Worm (Caenorhabditis elegans) whole organism, L3 larva: ENCODE results near the gene atg-13.
A peak's percentile ranks its signal among the peaks of the same experiment; 100 is the strongest.

ENCODE experiments used
- R02D3.7 ChIP-seq: fragments of 150-350 bp; optimal IDR thresholded peaks from 2 replicates; lab custom pipeline; 2014; ENCODE audit warnings: missing biosample characterization, missing genetic modification characterization
- ZK546.5 ChIP-seq: sonication (generic microtip); optimal IDR thresholded peaks from 2 replicates; lab custom pipeline; 2017; ENCODE audit warnings: missing biosample characterization, missing genetic modification characterization
- aly-2 ChIP-seq: fragments of 150-350 bp; optimal IDR thresholded peaks from 2 replicates; lab custom pipeline; 2014; ENCODE audit warnings: missing biosample characterization, missing genetic modification characterization
- ceh-16 ChIP-seq: sonication (generic microtip); optimal IDR thresholded peaks from 2 replicates; lab custom pipeline; 2017; ENCODE audit warnings: missing biosample characterization, missing genetic modification characterization
- ceh-28 ChIP-seq: fragments of 150-350 bp; optimal IDR thresholded peaks from 2 replicates; lab custom pipeline; 2014; ENCODE audit warnings: missing biosample characterization, missing genetic modification reagents, missing genetic modification characterization
- ceh-82 ChIP-seq: fragments of 150-350 bp; optimal IDR thresholded peaks from 2 replicates; lab custom pipeline; 2014; ENCODE audit warnings: missing biosample characterization, missing genetic modification characterization
- ceh-9 ChIP-seq: sonication (generic microtip); optimal IDR thresholded peaks from 2 replicates; lab custom pipeline; 2018; ENCODE audit warnings: missing biosample characterization, missing genetic modification characterization
- egl-27 ChIP-seq: sonication (generic microtip); optimal IDR thresholded peaks from 4 replicates; lab custom pipeline; 2017; ENCODE audit warnings: missing biosample characterization, missing genetic modification reagents, missing genetic modification characterization
- egl-5 ChIP-seq: fragments of 150-350 bp; optimal IDR thresholded peaks from 2 replicates; lab custom pipeline; 2017; ENCODE audit warnings: missing biosample characterization, missing genetic modification reagents, missing genetic modification characterization, inconsistent platforms
- elt-1 ChIP-seq: fragments of 150-350 bp; optimal IDR thresholded peaks from 2 replicates; lab custom pipeline; 2014; ENCODE audit warnings: missing biosample characterization, missing genetic modification characterization
- elt-2 ChIP-seq: sonication (generic microtip); optimal IDR thresholded peaks from 2 replicates; lab custom pipeline; 2016; ENCODE audit warnings: missing genetic modification reagents, mild to moderate bottlenecking, missing genetic modification characterization, missing compliant biosample characterization
- fkh-10 ChIP-seq: sonication (generic microtip); optimal IDR thresholded peaks from 2 replicates; lab custom pipeline; 2017; ENCODE audit warnings: missing biosample characterization, missing genetic modification reagents, missing genetic modification characterization
- fkh-2 ChIP-seq: fragments of 150-350 bp; optimal IDR thresholded peaks from 2 replicates; lab custom pipeline; 2014; ENCODE audit warnings: missing biosample characterization, missing genetic modification reagents, missing genetic modification characterization
- fos-1 ChIP-seq: fragments of 150-350 bp; optimal IDR thresholded peaks from 2 replicates; lab custom pipeline; 2014; ENCODE audit warnings: missing biosample characterization, missing genetic modification characterization
- hmg-11 ChIP-seq: sonication (generic microtip); optimal IDR thresholded peaks from 2 replicates; lab custom pipeline; 2016; ENCODE audit warnings: missing genetic modification characterization, missing compliant biosample characterization
- jun-1 ChIP-seq: fragments of 150-350 bp; optimal IDR thresholded peaks from 2 replicates; lab custom pipeline; 2014; ENCODE audit warnings: missing biosample characterization, missing genetic modification reagents, missing genetic modification characterization
- lin-15B ChIP-seq: fragments of 150-350 bp; optimal IDR thresholded peaks from 2 replicates; lab custom pipeline; 2014; ENCODE audit warnings: missing biosample characterization, missing genetic modification characterization
- lin-39 ChIP-seq: fragments of 150-350 bp; optimal IDR thresholded peaks from 2 replicates; lab custom pipeline; 2018; ENCODE audit warnings: missing biosample characterization, missing genetic modification reagents, missing genetic modification characterization
- mdl-1 ChIP-seq: fragments of 150-350 bp; optimal IDR thresholded peaks from 2 replicates; lab custom pipeline; 2014; ENCODE audit warnings: missing biosample characterization, missing genetic modification characterization
- mml-1 ChIP-seq: fragments of 150-350 bp; sonication (generic microtip); optimal IDR thresholded peaks from 3 replicates; lab custom pipeline; 2014; ENCODE audit warnings: missing biosample characterization, missing genetic modification characterization
- nfya-1 ChIP-seq: sonication (generic microtip); optimal IDR thresholded peaks from 2 replicates; lab custom pipeline; 2017; ENCODE audit warnings: missing genetic modification characterization, mild to moderate bottlenecking, missing compliant biosample characterization, antibody characterized with exemption, moderate library complexity; ENCODE audit not compliant: insufficient read depth
- nhr-11 ChIP-seq: fragments of 150-350 bp; optimal IDR thresholded peaks from 2 replicates; lab custom pipeline; 2014; ENCODE audit warnings: missing biosample characterization, missing genetic modification characterization
- nhr-12 ChIP-seq: fragments of 150-350 bp; optimal IDR thresholded peaks from 2 replicates; lab custom pipeline; 2014; ENCODE audit warnings: missing biosample characterization, missing genetic modification characterization
- nhr-23 ChIP-seq: fragments of 150-350 bp; optimal IDR thresholded peaks from 2 replicates; lab custom pipeline; 2014; ENCODE audit warnings: missing biosample characterization, missing genetic modification reagents, missing genetic modification characterization
- nhr-237 ChIP-seq: fragments of 150-350 bp; optimal IDR thresholded peaks from 2 replicates; lab custom pipeline; 2014; ENCODE audit warnings: missing biosample characterization, missing genetic modification characterization
- nhr-25 ChIP-seq: sonication (generic microtip); optimal IDR thresholded peaks from 2 replicates; lab custom pipeline; 2017; ENCODE audit warnings: missing biosample characterization, missing genetic modification characterization
- nhr-28 ChIP-seq: fragments of 150-350 bp; optimal IDR thresholded peaks from 2 replicates; lab custom pipeline; 2014; ENCODE audit warnings: missing biosample characterization, missing genetic modification characterization
- nhr-43 ChIP-seq: sonication (generic microtip); optimal IDR thresholded peaks from 2 replicates; lab custom pipeline; 2016; ENCODE audit warnings: mild to moderate bottlenecking, missing genetic modification characterization, missing compliant biosample characterization; ENCODE audit not compliant: poor library complexity, severe bottlenecking
- nhr-67 ChIP-seq: fragments of 150-350 bp; optimal IDR thresholded peaks from 2 replicates; lab custom pipeline; 2014; ENCODE audit warnings: missing biosample characterization, missing genetic modification characterization
- nhr-76 ChIP-seq: fragments of 150-350 bp; sonication (generic microtip); optimal IDR thresholded peaks from 5 replicates; lab custom pipeline; 2014; ENCODE audit warnings: missing biosample characterization, missing genetic modification characterization
- nhr-77 ChIP-seq: fragments of 150-350 bp; optimal IDR thresholded peaks from 2 replicates; lab custom pipeline; 2014; ENCODE audit warnings: missing biosample characterization, missing genetic modification characterization
- pha-4 ChIP-seq: fragments of 150-350 bp; optimal IDR thresholded peaks from 2 replicates; lab custom pipeline; 2014; ENCODE audit warnings: missing biosample characterization, missing genetic modification reagents, missing genetic modification characterization
- pqm-1 ChIP-seq: fragments of 150-350 bp; optimal IDR thresholded peaks from 2 replicates; lab custom pipeline; 2017; ENCODE audit warnings: missing biosample characterization, missing genetic modification characterization, inconsistent platforms
- sea-2 ChIP-seq: fragments of 150-350 bp; sonication (generic microtip); optimal IDR thresholded peaks from 4 replicates; lab custom pipeline; 2014; ENCODE audit warnings: missing biosample characterization, missing genetic modification reagents, missing genetic modification characterization
- skn-1 ChIP-seq: fragments of 150-350 bp; optimal IDR thresholded peaks from 2 replicates; lab custom pipeline; 2014; ENCODE audit warnings: missing biosample characterization, missing genetic modification characterization
- snpc-4 ChIP-seq: fragments of 150-350 bp; optimal IDR thresholded peaks from 2 replicates; lab custom pipeline; 2014; ENCODE audit warnings: missing biosample characterization, missing genetic modification characterization
- tbx-2 ChIP-seq: sonication (generic microtip); optimal IDR thresholded peaks from 2 replicates; lab custom pipeline; 2016; ENCODE audit warnings: mild to moderate bottlenecking, missing genetic modification characterization, missing compliant biosample characterization
- unc-39 ChIP-seq: sonication (generic microtip); optimal IDR thresholded peaks from 4 replicates; lab custom pipeline; 2017; ENCODE audit warnings: missing biosample characterization, missing genetic modification characterization
- unc-62 ChIP-seq: fragments of 150-350 bp; sonication (generic microtip); optimal IDR thresholded peaks from 4 replicates; lab custom pipeline; 2014; ENCODE audit warnings: missing biosample characterization, missing genetic modification reagents, missing genetic modification characterization
- zag-1 ChIP-seq: fragments of 150-350 bp; optimal IDR thresholded peaks from 2 replicates; lab custom pipeline; 2014; ENCODE audit warnings: missing biosample characterization, missing genetic modification characterization
- ztf-11 ChIP-seq: fragments of 150-350 bp; optimal IDR thresholded peaks from 2 replicates; lab custom pipeline; 2014; ENCODE audit warnings: missing biosample characterization, missing genetic modification characterization
- ztf-4 ChIP-seq: fragments of 150-350 bp; optimal IDR thresholded peaks from 2 replicates; lab custom pipeline; 2014; ENCODE audit warnings: missing biosample characterization, missing genetic modification characterization

atg-13 gene

ce11 chrIII:8129195-8129594 is 28.8 kb downstream of the atg-13 start:
- TF ChIP-seq jun-1 (no peak), fos-1 (tag; lab: Kevin White, UChicago) (no peak), ztf-4 (tag; lab: Kevin White, UChicago) (no peak), lin-39 (tag; lab: Kevin White, UChicago) (no peak), ceh-9 (tag; lab: Kevin White, UChicago) (no peak), pqm-1 (no peak), ceh-16 (no peak), nhr-43 (tag; lab: Kevin White, UChicago) (no peak), mdl-1 (no peak), ceh-28 (no peak), tbx-2 (tag; lab: Kevin White, UChicago) (no peak), nhr-11 (tag; lab: Kevin White, UChicago) (no peak), nhr-237 (tag; lab: Kevin White, UChicago) (no peak), ceh-82 (tag; lab: Kevin White, UChicago) (no peak), sea-2 (GFP tag; lab: Kevin White, UChicago) (no peak)
- TF ChIP-seq, all 47 proteins: peak for 0

- TF ChIP-seq nhr-77: no peak
- no peak for TF ChIP-seq nhr-76 (tag; lab: Kevin White, UChicago)
- peak; percentile 55 for TF ChIP-seq nfya-1 (tag; lab: Kevin White, UChicago)
- TF ChIP-seq ceh-28: no peak
- TF ChIP-seq nhr-43 (tag; lab: Kevin White, UChicago): no peak
- TF ChIP-seq nhr-23 (tag; lab: Kevin White, UChicago): no peak
- TF ChIP-seq nhr-28: no peak
- no peak for TF ChIP-seq nhr-12 (tag; lab: Kevin White, UChicago)
- no peak for TF ChIP-seq ztf-4 (tag; lab: Kevin White, UChicago)
- TF ChIP-seq hmg-11 (tag; lab: Kevin White, UChicago): peak; percentile 87
- no peak for TF ChIP-seq snpc-4 (tag; lab: Kevin White, UChicago)
- no peak for TF ChIP-seq fkh-10 (GFP tag; lab: Kevin White, UChicago)
- peak; percentile 76 for TF ChIP-seq lin-39 (tag; lab: Kevin White, UChicago)
- peak; percentile 38 for TF ChIP-seq pha-4 (tag; lab: Kevin White, UChicago)
- TF ChIP-seq mml-1 (tag; lab: Kevin White, UChicago): no peak
- TF ChIP-seq unc-62: no peak
These were observed 31.0 kb downstream of the atg-13 start for ce11 chrIII:8126978-8127377.

ce11 chrIII:8125234-8125633 is 32.8 kb downstream of the atg-13 start:
- TF ChIP-seq nhr-25 (tag; lab: Kevin White, UChicago): peak; percentile 64
- TF ChIP-seq skn-1 (tag; lab: Kevin White, UChicago): peak; percentile 24
- TF ChIP-seq nhr-23 (tag; lab: Kevin White, UChicago): peak; percentile 35
- peak; percentile 65 for TF ChIP-seq hmg-11 (tag; lab: Kevin White, UChicago)
- TF ChIP-seq nhr-77: peak; percentile 6
- TF ChIP-seq lin-15B (tag; lab: Kevin White, UChicago): peak; percentile 20
- no peak for TF ChIP-seq egl-27 (tag; lab: Kevin White, UChicago)
- TF ChIP-seq nhr-76 (tag; lab: Kevin White, UChicago): no peak
- no peak for TF ChIP-seq fkh-2 (tag; lab: Kevin White, UChicago)
- TF ChIP-seq ceh-9 (tag; lab: Kevin White, UChicago): no peak
- TF ChIP-seq pha-4 (tag; lab: Kevin White, UChicago): peak; percentile 84
- peak; percentile 52 for TF ChIP-seq elt-2
- peak; percentile 6 for TF ChIP-seq mdl-1
- TF ChIP-seq ZK546.5: no peak
- peak; percentile 76 for TF ChIP-seq nfya-1 (tag; lab: Kevin White, UChicago)
- no peak for TF ChIP-seq unc-39
- peak; percentile 68 for TF ChIP-seq egl-5 (tag; lab: Kevin White, UChicago)
- peak; percentile 1 for TF ChIP-seq jun-1
- TF ChIP-seq lin-39 (tag; lab: Kevin White, UChicago): peak; percentile 43
- TF ChIP-seq pqm-1: peak; percentile 49
- TF ChIP-seq zag-1 (tag; lab: Kevin White, UChicago): no peak
- no peak for TF ChIP-seq nhr-11 (tag; lab: Kevin White, UChicago)
- TF ChIP-seq ceh-28: peak; percentile 23
- TF ChIP-seq, all 47 proteins: peak for 15

- TF ChIP-seq skn-1 (tag; lab: Kevin White, UChicago) (peak; percentile 65), pqm-1 (peak; percentile 60), egl-5 (tag; lab: Kevin White, UChicago) (peak; percentile 89), lin-39 (tag; lab: Kevin White, UChicago) (peak; percentile 20), egl-27 (tag; lab: Kevin White, UChicago) (no peak), fkh-10 (GFP tag; lab: Kevin White, UChicago) (peak; percentile 67), ztf-11 (tag; lab: Kevin White, UChicago) (no peak), elt-2 (peak; percentile 48), ceh-28 (peak; percentile 41), elt-1 (tag; lab: Kevin White, UChicago) (peak; percentile 21), snpc-4 (tag; lab: Kevin White, UChicago) (peak; percentile 38), unc-39 (no peak), nhr-12 (tag; lab: Kevin White, UChicago) (no peak), aly-2 (no peak), R02D3.7 (tag; lab: Kevin White, UChicago) (no peak), hmg-11 (tag; lab: Kevin White, UChicago) (peak; percentile 11), ceh-82 (tag; lab: Kevin White, UChicago) (no peak), nhr-43 (tag; lab: Kevin White, UChicago) (no peak), lin-15B (tag; lab: Kevin White, UChicago) (peak; percentile 37), fkh-2 (tag; lab: Kevin White, UChicago) (no peak), nhr-67 (no peak), nhr-23 (tag; lab: Kevin White, UChicago) (peak; percentile 86), nhr-25 (tag; lab: Kevin White, UChicago) (peak; percentile 25), pha-4 (tag; lab: Kevin White, UChicago) (peak; percentile 79), jun-1 (peak; percentile 50), fos-1 (tag; lab: Kevin White, UChicago) (no peak)
These were observed 33.7 kb downstream of the atg-13 start for ce11 chrIII:8124323-8124722.
